Fruit fly (Drosophila melanogaster): Measurements from ENCODE around the gene CG17991.

CG17991 gene

dm6 chr3R:27274533-27275447 lies 33.7 kb downstream of the CG17991 start, which contains the start of gene CG5938:
Gene CG5938 (plus strand): TSS chr3R:27274794.
- TF ChIP-seq CG12155 (GFP tag; optimal IDR thresholded peaks at IDR 0.05): peak; percentile 6
- no peak for TF ChIP-seq CG1529 (GFP tag; optimal IDR thresholded peaks at IDR 0.05)
- no peak for TF ChIP-seq Nf-YA (GFP tag; IDR thresholded peaks at IDR 0.05)
- peak; percentile 46 for TF ChIP-seq lab (GFP tag; optimal IDR thresholded peaks at IDR 0.05)
- no peak for TF ChIP-seq ems (GFP tag; optimal IDR thresholded peaks at IDR 0.05)
- TF ChIP-seq sug (tag; optimal IDR thresholded peaks at IDR 0.05): peak; percentile 49
- peak; percentile 29 for TF ChIP-seq CG18599 (GFP tag; optimal IDR thresholded peaks at IDR 0.05)
- TF ChIP-seq CG30403 (GFP tag; optimal IDR thresholded peaks at IDR 0.05): peak; percentile 43
- no peak for TF ChIP-seq CG43689 (GFP tag; IDR thresholded peaks at IDR 0.05)
- no peak for TF ChIP-seq Stat92E (GFP tag; optimal IDR thresholded peaks at IDR 0.05)
- TF ChIP-seq CG9437 (GFP tag; optimal IDR thresholded peaks at IDR 0.05): peak; percentile 52
- no peak for TF ChIP-seq sisA (GFP tag; IDR thresholded peaks at IDR 0.05)
- no peak for TF ChIP-seq CG8944 (GFP tag; optimal IDR thresholded peaks at IDR 0.05)
- peak; percentile 62 for TF ChIP-seq seq (GFP tag; IDR thresholded peaks at IDR 0.05)
- peak; percentile 46 for TF ChIP-seq CG2678 (tag; optimal IDR thresholded peaks at IDR 0.05)
- 0 out of 3 replicates have a peak, but pooled peaks have one; percentile 65 for TF ChIP-seq CG2199 (GFP tag; IDR thresholded peaks at IDR 0.05)
- peak; percentile 35 for TF ChIP-seq YL-1 (GFP tag; optimal IDR thresholded peaks at IDR 0.05)
- TF ChIP-seq CG8089 (GFP tag; optimal IDR thresholded peaks at IDR 0.05): no peak
- TF ChIP-seq gro (GFP tag; optimal IDR thresholded peaks at IDR 0.05): no peak
- peak; percentile 46; the same call in 1 of the 3 replicates for TF ChIP-seq CG17361 (GFP tag; IDR thresholded peaks at IDR 0.05)
- peak; percentile 35 for TF ChIP-seq Deaf1 (tag; optimal IDR thresholded peaks at IDR 0.05)
- peak; percentile 50 for TF ChIP-seq CG2712 (tag; optimal IDR thresholded peaks at IDR 0.05)
- no peak for TF ChIP-seq CG1792 (GFP tag; optimal IDR thresholded peaks at IDR 0.05)
- peak; percentile 14 for TF ChIP-seq PHDP (tag; optimal IDR thresholded peaks at IDR 0.05)
- TF ChIP-seq CG15269 (tag; optimal IDR thresholded peaks at IDR 0.05): peak; percentile 48
- no peak for TF ChIP-seq ERR (GFP tag; optimal IDR thresholded peaks at IDR 0.05)
- TF ChIP-seq CG16779 (GFP tag; IDR thresholded peaks at IDR 0.05): no peak
- TF ChIP-seq CkIIα-i1 (GFP tag; IDR thresholded peaks at IDR 0.05): no peak
- no peak for TF ChIP-seq CG8359 (GFP tag; optimal IDR thresholded peaks at IDR 0.05; ENCODE audit: borderline replicate concordance)
- TF ChIP-seq crp (GFP tag; optimal IDR thresholded peaks at IDR 0.05): peak; percentile 29 to 88
- TF ChIP-seq CG15479 (GFP tag; optimal IDR thresholded peaks at IDR 0.05): peak; percentile 53
- no peak for TF ChIP-seq shn (GFP tag; optimal IDR thresholded peaks at IDR 0.05)
- TF ChIP-seq ewg (GFP tag; optimal IDR thresholded peaks at IDR 0.05): no peak
- no peak for TF ChIP-seq klu (GFP tag; IDR thresholded peaks at IDR 0.05)
- TF ChIP-seq CG4854 (GFP tag; optimal IDR thresholded peaks at IDR 0.05): peak; percentile 4
- no peak for TF ChIP-seq gce (GFP tag; IDR thresholded peaks at IDR 0.05)
- TF ChIP-seq chn (GFP tag; optimal IDR thresholded peaks at IDR 0.05): no peak
- peak; percentile 66 for TF ChIP-seq Dp (GFP tag; optimal IDR thresholded peaks at IDR 0.05)
- no peak for TF ChIP-seq wdn (GFP tag; IDR thresholded peaks at IDR 0.05)
- TF ChIP-seq pzg (GFP tag; optimal IDR thresholded peaks at IDR 0.05): peak; percentile 32
- no peak for TF ChIP-seq CG8388 (GFP tag; optimal IDR thresholded peaks at IDR 0.05)
- peak; percentile 54 for TF ChIP-seq nom (GFP tag; optimal IDR thresholded peaks at IDR 0.05)
- TF ChIP-seq Adf1 (GFP tag; IDR thresholded peaks at IDR 0.05): no peak; the same call in 1 of the 2 replicates
- TF ChIP-seq Sin3A (optimal IDR thresholded peaks at IDR 0.05): no peak
- no peak for TF ChIP-seq prd (optimal IDR thresholded peaks at IDR 0.05)
- peak; percentile 50; the same call in 1 of the 3 replicates for TF ChIP-seq prd (GFP tag; IDR thresholded peaks at IDR 0.05)
- TF ChIP-seq Bdp1 (GFP tag; optimal IDR thresholded peaks at IDR 0.05): no peak
- TF ChIP-seq CG15696 (tag; optimal IDR thresholded peaks at IDR 0.05): peak; percentile 5
- TF ChIP-seq Opbp (GFP tag; IDR thresholded peaks at IDR 0.05; ENCODE audit: partially characterized antibody): no peak
